Worm (Caenorhabditis elegans): ENCODE data around the gene F46C3.7.

DNA sequence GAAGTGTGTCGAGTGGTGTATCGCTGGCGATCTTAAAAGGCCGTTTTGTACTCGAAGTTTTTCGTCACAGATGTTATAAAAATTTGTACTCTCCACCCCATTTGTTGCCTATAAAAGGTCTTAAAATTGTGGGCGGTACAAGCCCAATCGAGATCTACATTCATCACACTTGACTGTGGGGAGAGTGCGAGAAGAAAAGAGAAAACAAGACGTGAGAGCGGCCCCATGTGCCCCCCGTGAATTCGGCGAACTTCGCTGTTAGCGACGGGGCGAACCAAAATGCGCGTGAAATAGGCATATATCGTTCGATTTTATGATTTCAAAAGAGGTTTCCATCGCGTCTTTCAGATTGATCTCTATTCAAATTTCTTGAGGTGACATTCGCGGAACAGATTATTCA, 19.9 kb upstream of the F46C3.7 start, which contains the start of gene F46C3.6:
- no peak for TF ChIP-seq W03F9.2 (tag; optimal IDR thresholded peaks at IDR 0.05)
- TF ChIP-seq him-1 (tag; optimal IDR thresholded peaks at IDR 0.05), result no peak
- no peak for TF ChIP-seq dao-5 (tag; optimal IDR thresholded peaks at IDR 0.05)
